Worm (Caenorhabditis elegans): ENCODE results near the gene bcc-1.

The bcc-1 gene

DNA sequence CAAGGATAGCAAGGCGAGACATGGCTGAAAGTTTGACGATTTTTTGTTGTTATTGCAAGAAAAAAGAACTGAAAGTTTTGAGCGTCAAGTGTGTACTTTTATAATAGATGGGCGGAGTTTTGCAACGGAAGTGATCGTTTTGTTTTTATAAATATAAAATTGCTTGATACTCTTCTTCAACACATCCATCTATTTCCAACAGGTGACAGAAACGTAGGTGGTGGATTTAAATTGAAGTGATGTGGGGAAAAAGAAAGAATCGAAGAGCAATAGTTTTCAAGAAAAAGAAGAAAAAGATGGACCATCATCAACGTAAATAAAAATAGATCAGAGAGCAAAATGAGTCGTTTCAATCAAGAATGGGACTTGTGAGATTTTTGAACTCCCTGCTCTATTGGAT, 25.3 kb downstream of the bcc-1 start, which contains the start of gene ttr-17:
Gene ttr-17, minus strand, starts transcription at position 24 of the 400 bp plus-strand sequence.
- no peak for TF ChIP-seq nhr-10 (tag; optimal IDR thresholded peaks at IDR 0.05)
- no peak for TF ChIP-seq fos-1 (tag; optimal IDR thresholded peaks at IDR 0.05)
- TF ChIP-seq C34F6.9 (tag; optimal IDR thresholded peaks at IDR 0.05): peak; percentile 7
- TF ChIP-seq dmd-4 (tag; optimal IDR thresholded peaks at IDR 0.05): no peak
- TF ChIP-seq ama-1 (optimal IDR thresholded peaks at IDR 0.05): peak; percentile 54
- TF ChIP-seq mbf-1 (tag; optimal IDR thresholded peaks at IDR 0.05): no peak
- TF ChIP-seq lsy-2 (tag; optimal IDR thresholded peaks at IDR 0.05): peak in 1 of 2 experiments; percentile 43
- no peak for TF ChIP-seq peb-1 (tag; optimal IDR thresholded peaks at IDR 0.05)
- peak; percentile 54 for TF ChIP-seq F13H6.1 (tag; optimal IDR thresholded peaks at IDR 0.05)
- TF ChIP-seq skn-1 (tag; optimal IDR thresholded peaks at IDR 0.05): no peak
- TF ChIP-seq ceh-82 (tag; optimal IDR thresholded peaks at IDR 0.05): no peak
- TF ChIP-seq sma-9 (GFP tag; optimal IDR thresholded peaks at IDR 0.05): peak; percentile 50
- no peak for TF ChIP-seq sma-9 (tag; optimal IDR thresholded peaks at IDR 0.05)
- no peak for TF ChIP-seq nhr-23 (tag; optimal IDR thresholded peaks at IDR 0.05)
- no peak for TF ChIP-seq aly-2 (tag; optimal IDR thresholded peaks at IDR 0.05)

DNA sequence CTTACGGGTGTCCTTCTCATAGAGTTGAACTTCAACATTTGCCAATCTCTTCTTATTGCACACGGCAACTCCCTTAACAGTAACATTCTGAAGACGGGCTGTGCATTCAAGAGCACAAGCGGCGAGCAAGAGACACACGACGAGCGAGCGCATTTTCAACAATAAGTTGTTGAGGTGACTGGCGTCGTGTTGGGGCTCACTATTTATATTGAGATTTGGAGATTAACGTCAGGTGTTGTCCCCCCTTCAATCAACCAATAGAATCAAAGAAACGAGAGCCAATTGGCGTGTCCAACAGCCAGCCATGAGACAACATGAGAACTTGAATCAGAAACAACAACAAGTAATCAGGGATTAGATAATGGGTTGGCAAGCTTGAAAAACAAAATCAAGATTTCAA, 28.4 kb downstream of the bcc-1 start, which contains the start of gene ttr-16:
Gene ttr-16, minus strand, starts transcription at position 176 of the 400 bp plus-strand sequence.
- TF ChIP-seq snpc-4 (tag; optimal IDR thresholded peaks at IDR 0.05) (no peak), nhr-129 (tag; optimal IDR thresholded peaks at IDR 0.05) (peak; percentile 64), ama-1 (optimal IDR thresholded peaks at IDR 0.05) (peak; percentile 86), unc-62 (GFP tag; optimal IDR thresholded peaks at IDR 0.05) (no peak), mbf-1 (tag; optimal IDR thresholded peaks at IDR 0.05) (no peak), F13H6.1 (tag; optimal IDR thresholded peaks at IDR 0.05) (peak; percentile 20), aly-2 (tag; optimal IDR thresholded peaks at IDR 0.05) (no peak), sma-9 (GFP tag; optimal IDR thresholded peaks at IDR 0.05) (peak; percentile 32), sma-9 (tag; optimal IDR thresholded peaks at IDR 0.05) (no peak), lsy-2 (tag; optimal IDR thresholded peaks at IDR 0.05) (peak in 1 of 2 experiments; percentile 49), C34F6.9 (tag; optimal IDR thresholded peaks at IDR 0.05) (peak; percentile 20)

DNA sequence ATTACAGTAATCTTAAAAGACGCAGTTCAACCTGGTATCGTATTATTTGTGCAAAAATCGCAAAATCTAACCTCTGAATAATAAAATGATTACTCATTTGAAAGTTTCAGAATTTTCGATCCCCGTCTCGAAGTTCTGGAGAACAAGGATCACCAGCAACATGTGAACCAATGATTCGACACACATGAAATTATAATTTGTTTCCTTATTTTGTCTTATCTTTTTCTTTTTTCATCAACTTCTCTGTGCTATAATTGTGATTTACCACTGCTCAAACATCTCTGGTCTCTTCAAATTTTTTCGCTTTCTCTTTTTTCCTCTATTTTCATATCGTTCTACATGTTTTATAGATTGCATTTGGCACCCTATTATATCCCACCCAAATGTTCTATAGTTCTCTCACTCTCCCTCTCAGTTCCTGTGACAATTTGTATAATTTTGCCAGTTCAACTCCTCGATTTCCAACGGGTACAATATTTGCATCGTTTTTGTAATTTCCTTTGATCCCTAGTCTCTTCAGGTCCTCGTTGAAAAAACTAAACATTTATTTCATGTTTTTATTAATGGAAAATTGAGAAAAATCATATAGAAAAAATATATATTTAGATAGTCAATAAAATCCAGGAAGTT, 29.3 kb downstream of the bcc-1 start:
- TF ChIP-seq snpc-4 (tag; optimal IDR thresholded peaks at IDR 0.05) (no peak), elt-3 (tag; optimal IDR thresholded peaks at IDR 0.05) (no peak), lsy-2 (tag; optimal IDR thresholded peaks at IDR 0.05) (peak in 1 of 2 experiments; percentile 58), nhr-21 (tag; optimal IDR thresholded peaks at IDR 0.05) (no peak)

DNA sequence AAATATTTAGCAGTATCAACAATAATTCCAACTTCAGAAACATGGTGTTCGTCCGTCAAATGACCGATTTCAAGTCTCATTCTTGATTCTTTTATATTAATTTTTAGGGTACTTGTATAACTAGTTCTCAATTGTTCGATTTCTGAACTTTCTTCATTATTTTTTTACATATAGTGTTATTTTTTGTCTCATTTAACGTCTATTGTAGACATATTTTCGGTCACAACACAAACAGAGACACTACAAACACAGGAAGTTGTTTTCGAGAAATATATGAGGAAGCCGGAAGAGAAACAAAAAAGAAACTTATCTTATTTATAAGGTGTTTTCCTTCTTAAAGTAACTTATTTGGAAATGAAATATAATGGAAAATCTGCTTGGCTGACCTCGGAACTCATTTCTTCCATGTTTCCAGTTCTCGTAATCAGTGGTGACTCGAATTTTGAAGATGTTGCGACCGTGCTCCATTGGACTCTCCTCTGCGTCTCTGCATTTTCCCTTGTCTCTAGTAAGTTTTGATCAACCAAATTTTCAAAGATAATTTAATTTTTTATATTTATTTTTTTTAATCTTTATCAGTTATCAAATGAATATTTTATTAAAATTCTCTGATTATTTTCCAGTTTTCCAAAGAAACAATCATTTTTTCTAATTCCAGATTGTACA, 38.6 kb downstream of the bcc-1 start, which contains the start of the genes F36H1.12 and lin-3:
Gene F36H1.12, minus strand, starts transcription at position 51 of the 666 bp plus-strand sequence.
Gene lin-3, plus strand, starts transcription at position 657 of the 666 bp plus-strand sequence.
- TF ChIP-seq nhr-129 (tag; optimal IDR thresholded peaks at IDR 0.05) (no peak), nhr-21 (tag; optimal IDR thresholded peaks at IDR 0.05) (no peak), R02D3.7 (tag; optimal IDR thresholded peaks at IDR 0.05) (no peak), nhr-25 (tag; optimal IDR thresholded peaks at IDR 0.05) (no peak), crh-2 (tag; optimal IDR thresholded peaks at IDR 0.05) (no peak), ztf-11 (tag; optimal IDR thresholded peaks at IDR 0.05) (no peak), ceh-16 (tag; optimal IDR thresholded peaks at IDR 0.05) (no peak), fos-1 (tag; optimal IDR thresholded peaks at IDR 0.05) (no peak), nhr-237 (tag; optimal IDR thresholded peaks at IDR 0.05) (no peak), elt-3 (tag; optimal IDR thresholded peaks at IDR 0.05) (no peak), sem-4 (tag; optimal IDR thresholded peaks at IDR 0.05) (no peak), lin-39 (tag; optimal IDR thresholded peaks at IDR 0.05) (no peak), snpc-4 (tag; optimal IDR thresholded peaks at IDR 0.05) (no peak), C34F6.9 (tag; optimal IDR thresholded peaks at IDR 0.05) (no peak), lin-11 (tag; optimal IDR thresholded peaks at IDR 0.05) (no peak), alr-1 (tag; optimal IDR thresholded peaks at IDR 0.05) (no peak), dmd-4 (tag; optimal IDR thresholded peaks at IDR 0.05) (no peak)

DNA sequence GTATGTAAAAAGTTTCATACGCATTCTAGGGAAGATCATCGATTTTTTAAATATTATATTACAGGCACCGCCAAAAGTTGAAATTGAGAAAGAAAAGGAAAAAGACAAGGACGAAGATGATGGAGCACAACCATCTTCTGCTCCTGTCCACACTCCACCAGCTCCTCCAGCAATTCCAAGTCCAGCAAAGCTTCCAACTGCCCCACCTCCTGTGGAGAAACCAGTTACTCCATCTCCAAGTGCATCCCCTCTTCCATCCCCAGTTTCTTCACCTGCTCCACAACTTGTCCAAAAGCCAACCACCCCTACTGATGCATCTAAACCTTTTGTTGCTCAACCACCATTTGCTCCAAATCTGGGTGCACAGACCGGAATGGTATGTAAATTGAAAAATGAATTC, 40.4 kb downstream of the bcc-1 start:
- TF ChIP-seq nhr-25 (tag; optimal IDR thresholded peaks at IDR 0.05) (no peak), Y55F3AM.14 (GFP tag; optimal IDR thresholded peaks at IDR 0.05) (no peak), zag-1 (tag; optimal IDR thresholded peaks at IDR 0.05) (no peak), egl-27 (tag; optimal IDR thresholded peaks at IDR 0.05) (no peak), sem-4 (tag; optimal IDR thresholded peaks at IDR 0.05) (no peak), dmd-4 (tag; optimal IDR thresholded peaks at IDR 0.05) (no peak), ZK546.5 (tag; optimal IDR thresholded peaks at IDR 0.05) (no peak), ztf-11 (tag; optimal IDR thresholded peaks at IDR 0.05) (no peak), unc-62 (GFP tag; optimal IDR thresholded peaks at IDR 0.05) (no peak), nhr-12 (tag; optimal IDR thresholded peaks at IDR 0.05) (no peak), lsy-2 (tag; optimal IDR thresholded peaks at IDR 0.05) (no peak), nhr-10 (tag; optimal IDR thresholded peaks at IDR 0.05) (no peak), ceh-82 (tag; optimal IDR thresholded peaks at IDR 0.05) (no peak)
